Fruit fly (Drosophila melanogaster) whole organism, embryonic: ENCODE results near the gene ppk26.
A peak's percentile ranks its signal among the peaks of the same experiment; 100 is the strongest.

Experiments
- Atf3 ChIP-seq: fragments of 200-800 bp; sonication (Bioruptor generic); optimal IDR thresholded peaks from 3 replicates; lab custom pipeline; 2016; ENCODE audit warnings: missing biosample characterization, missing genetic modification characterization
- Awh ChIP-seq: fragments of 200-800 bp; sonication (Bioruptor generic); IDR thresholded peaks from 2 replicates; pipeline ENCODE4, ENCODE4 v1.3.6; 2022; ENCODE audit warnings: missing biosample characterization, missing genetic modification characterization
- Bteb2 ChIP-seq: fragments of 200-800 bp; sonication (Bioruptor generic); optimal IDR thresholded peaks from 2 replicates; lab custom pipeline; 2016; ENCODE audit warnings: missing biosample characterization, missing genetic modification characterization
- CG13894 ChIP-seq: fragments of 200-800 bp; sonication (Bioruptor generic); optimal IDR thresholded peaks from 3 replicates; lab custom pipeline; 2018; ENCODE audit warnings: missing biosample characterization, mild to moderate bottlenecking, missing genetic modification characterization, moderate library complexity
- CG14050 ChIP-seq: fragments of 200-800 bp; sonication (Bioruptor generic); IDR thresholded peaks from 3 replicates; pipeline ENCODE4 v1.3.6; 2022; ENCODE audit warnings: missing biosample characterization, missing genetic modification characterization
- CG15479 ChIP-seq: fragments of 200-800 bp; sonication (Bioruptor generic); optimal IDR thresholded peaks from 3 replicates; lab custom pipeline; 2019; ENCODE audit warnings: missing biosample characterization, mild to moderate bottlenecking, missing genetic modification characterization, moderate library complexity
- CG17186 ChIP-seq: fragments of 200-800 bp; sonication (Bioruptor generic); optimal IDR thresholded peaks from 3 replicates; lab custom pipeline; 2017; ENCODE audit warnings: missing biosample characterization, missing genetic modification reagents, missing genetic modification characterization
- CG2120 ChIP-seq: fragments of 200-800 bp; sonication (Bioruptor generic); optimal IDR thresholded peaks from 3 replicates; lab custom pipeline; 2016; ENCODE audit warnings: missing biosample characterization, missing genetic modification characterization
- CG2678 ChIP-seq: fragments of 200-800 bp; sonication (Bioruptor generic); optimal IDR thresholded peaks from 3 replicates; lab custom pipeline; 2019; ENCODE audit warnings: missing biosample characterization, mild to moderate bottlenecking, missing genetic modification characterization, moderate library complexity
- CG2889 ChIP-seq: fragments of 200-800 bp; sonication (Bioruptor generic); IDR thresholded peaks from 3 replicates; pipeline ENCODE4 v1.3.6; 2022; ENCODE audit warnings: missing biosample characterization, missing genetic modification characterization
- CG3838 ChIP-seq: fragments of 200-800 bp; sonication (Bioruptor generic); optimal IDR thresholded peaks from 3 replicates; lab custom pipeline; 2016; ENCODE audit warnings: missing biosample characterization, missing genetic modification characterization
- CG4360 ChIP-seq: fragments of 200-800 bp; sonication (Bioruptor generic); IDR thresholded peaks from 2 replicates; pipeline ENCODE4 v1.3.6; 2022; ENCODE audit warnings: missing biosample characterization, missing genetic modification characterization
- CG4617 ChIP-seq: fragments of 200-800 bp; sonication (Bioruptor generic); optimal IDR thresholded peaks from 3 replicates; lab custom pipeline; 2016; ENCODE audit warnings: missing biosample characterization, missing genetic modification characterization, borderline replicate concordance
- CG6654 ChIP-seq: fragments of 200-800 bp; sonication (Bioruptor generic); optimal IDR thresholded peaks from 2 replicates; lab custom pipeline; 2017; ENCODE audit warnings: missing biosample characterization, mild to moderate bottlenecking, missing genetic modification characterization
- CG7839 ChIP-seq: fragments of 200-800 bp; sonication (Bioruptor generic); optimal IDR thresholded peaks from 3 replicates; lab custom pipeline; 2018; ENCODE audit warnings: missing biosample characterization, mild to moderate bottlenecking, missing genetic modification characterization, moderate library complexity
- CG8290 ChIP-seq, 3 experiments: fragments of 200-800 bp; sonication (Bioruptor generic); optimal IDR thresholded peaks; 2 replicates each; lab custom pipeline; 2016 to 2019; ENCODE audit warnings: missing biosample characterization in 3 of 3, missing genetic modification characterization in 3 of 3, mild to moderate bottlenecking in 2 of 3, moderate library complexity in 1 of 3
- CG9817 ChIP-seq: fragments of 200-800 bp; sonication (Bioruptor generic); optimal IDR thresholded peaks from 2 replicates; lab custom pipeline; 2018; ENCODE audit warnings: missing biosample characterization, mild to moderate bottlenecking, missing genetic modification characterization, moderate library complexity
- CTCF ChIP-seq: fragments of 200-800 bp; sonication (Bioruptor generic); optimal IDR thresholded peaks from 2 replicates; lab custom pipeline; 2017; ENCODE audit warnings: missing biosample characterization, mild to moderate bottlenecking, missing genetic modification characterization, moderate library complexity
- D19B ChIP-seq: fragments of 200-800 bp; sonication (Bioruptor generic); optimal IDR thresholded peaks from 2 replicates; lab custom pipeline; 2017; ENCODE audit warnings: missing biosample characterization, mild to moderate bottlenecking, missing genetic modification characterization
- Deaf1 ChIP-seq: fragments of 200-800 bp; optimal IDR thresholded peaks from 3 replicates; lab custom pipeline; 2019; ENCODE audit warnings: missing biosample characterization, mild to moderate bottlenecking, missing genetic modification characterization, moderate library complexity
- Dfd ChIP-seq, 2 experiments: fragments of >200 bp; optimal IDR thresholded peaks; 2 replicates each; lab custom pipeline; 2017; ENCODE audit warnings: missing biosample characterization in 2 of 2, missing genetic modification characterization in 2 of 2
- Doc2 ChIP-seq: fragments of 200-800 bp; sonication (Bioruptor generic); IDR thresholded peaks from 2 replicates; pipeline ENCODE4 v1.3.6; 2022; ENCODE audit warnings: missing biosample characterization, missing genetic modification characterization
- H15 ChIP-seq: fragments of 200-800 bp; sonication (Bioruptor generic); IDR thresholded peaks from 3 replicates; pipeline ENCODE4 v1.3.6; 2022; ENCODE audit warnings: missing biosample characterization, missing genetic modification characterization
- Hr3 ChIP-seq: fragments of 200-800 bp; sonication (Bioruptor generic); optimal IDR thresholded peaks from 3 replicates; lab custom pipeline; 2016; ENCODE audit warnings: missing biosample characterization, missing genetic modification characterization
- MESR4 ChIP-seq: fragments of 200-800 bp; sonication (Bioruptor generic); optimal IDR thresholded peaks from 2 replicates; lab custom pipeline; 2018; ENCODE audit warnings: missing biosample characterization, mild to moderate bottlenecking, missing genetic modification characterization, moderate library complexity
- Mes4 ChIP-seq: fragments of 200-800 bp; sonication (Bioruptor generic); optimal IDR thresholded peaks from 2 replicates; lab custom pipeline; 2016; ENCODE audit warnings: missing biosample characterization, missing genetic modification characterization
- NFAT ChIP-seq: fragments of 200-800 bp; sonication (Bioruptor generic); IDR thresholded peaks from 2 replicates; pipeline ENCODE4 v1.3.6; 2022; ENCODE audit warnings: missing biosample characterization, missing genetic modification characterization
- PHDP ChIP-seq: fragments of 200-800 bp; sonication (Bioruptor generic); optimal IDR thresholded peaks from 3 replicates; lab custom pipeline; 2018; ENCODE audit warnings: missing biosample characterization, mild to moderate bottlenecking, missing genetic modification characterization, moderate library complexity
- Six4 ChIP-seq: fragments of 200-800 bp; sonication (Bioruptor generic); optimal IDR thresholded peaks from 2 replicates; lab custom pipeline; 2016; ENCODE audit warnings: missing biosample characterization, missing genetic modification characterization
- Sox100B ChIP-seq: fragments of 200-800 bp; sonication (Bioruptor generic); optimal IDR thresholded peaks from 3 replicates; lab custom pipeline; 2018; ENCODE audit warnings: missing biosample characterization, mild to moderate bottlenecking, missing genetic modification characterization
- Sry-δ ChIP-seq: fragments of 200-800 bp; sonication (Bioruptor generic); optimal IDR thresholded peaks from 2 replicates; lab custom pipeline; 2016; ENCODE audit warnings: missing biosample characterization, missing genetic modification characterization
- YL-1 ChIP-seq: fragments of 200-800 bp; sonication (Bioruptor generic); optimal IDR thresholded peaks from 3 replicates; lab custom pipeline; 2017; ENCODE audit warnings: missing biosample characterization, mild to moderate bottlenecking, missing genetic modification characterization
- aop ChIP-seq: fragments of 200-800 bp; sonication (Bioruptor generic); IDR thresholded peaks from 2 replicates; pipeline ENCODE4 v1.3.6; 2022; ENCODE audit warnings: missing biosample characterization, missing genetic modification characterization
- dan ChIP-seq: fragments of 200-800 bp; sonication (Bioruptor generic); IDR thresholded peaks from 2 replicates; pipeline ENCODE4 v1.3.6; 2022; ENCODE audit warnings: missing biosample characterization, missing genetic modification characterization
- danr ChIP-seq: fragments of 200-800 bp; sonication (Bioruptor generic); IDR thresholded peaks from 2 replicates; pipeline ENCODE4 v1.3.6; 2022; ENCODE audit warnings: missing biosample characterization, missing genetic modification characterization
- emc ChIP-seq: fragments of 200-800 bp; sonication (Bioruptor generic); optimal IDR thresholded peaks from 2 replicates; lab custom pipeline; 2016; ENCODE audit warnings: missing biosample characterization, missing genetic modification characterization
- eyg ChIP-seq: fragments of 200-800 bp; sonication (Bioruptor generic); optimal IDR thresholded peaks from 3 replicates; lab custom pipeline; 2016; ENCODE audit warnings: missing biosample characterization, missing genetic modification characterization
- fru ChIP-seq: fragments of >200 bp; optimal IDR thresholded peaks from 2 replicates; lab custom pipeline; 2017
- h ChIP-seq: fragments of >200 bp; optimal IDR thresholded peaks from 2 replicates; lab custom pipeline; 2017
- klu ChIP-seq: fragments of 200-800 bp; sonication (Bioruptor generic); IDR thresholded peaks from 2 replicates; pipeline ENCODE4 v1.3.6; 2022; ENCODE audit warnings: missing biosample characterization, missing genetic modification characterization
- lab ChIP-seq: fragments of 200-800 bp; sonication (Bioruptor generic); optimal IDR thresholded peaks from 3 replicates; lab custom pipeline; 2017; ENCODE audit warnings: missing biosample characterization, missing genetic modification characterization, mild to moderate bottlenecking, moderate library complexity, missing genetic modification reagents
- rib ChIP-seq: fragments of 200-800 bp; sonication (Bioruptor generic); IDR thresholded peaks from 2 replicates; pipeline ENCODE4 v1.3.6; 2022; ENCODE audit warnings: missing biosample characterization, missing genetic modification characterization
- row ChIP-seq: fragments of 200-800 bp; sonication (Bioruptor generic); IDR thresholded peaks from 3 replicates; pipeline ENCODE4 v1.3.6; 2022; ENCODE audit warnings: missing biosample characterization, missing genetic modification characterization
- sc ChIP-seq, 3 experiments: fragments of >200 bp in 2 of 3; fragments of 200-800 bp in 1 of 3; sonication (Bioruptor generic) in 1 of 3; optimal IDR thresholded peaks; 2 replicates in 2 of 3; 3 replicates in 1 of 3; lab custom pipeline; 2017; ENCODE audit warnings: mild to moderate bottlenecking in 1 of 3, missing biosample characterization in 1 of 3, missing genetic modification characterization in 1 of 3, missing genetic modification reagents in 1 of 3
- slbo ChIP-seq: fragments of 200-800 bp; sonication (Bioruptor generic); IDR thresholded peaks from 2 replicates; pipeline ENCODE4 v1.3.6; 2022; ENCODE audit warnings: missing biosample characterization, missing genetic modification characterization
- slou ChIP-seq: fragments of 200-800 bp; sonication (Bioruptor generic); optimal IDR thresholded peaks from 3 replicates; lab custom pipeline; 2016; ENCODE audit warnings: missing biosample characterization, missing genetic modification characterization
- twi ChIP-seq: fragments of 200-800 bp; optimal IDR thresholded peaks from 2 replicates; lab custom pipeline; 2019; ENCODE audit warnings: missing biosample characterization, mild to moderate bottlenecking, missing genetic modification characterization, moderate library complexity
- unc-4 ChIP-seq: fragments of 200-800 bp; sonication (Bioruptor generic); IDR thresholded peaks from 2 replicates; pipeline ENCODE4 v1.3.6; 2022; ENCODE audit warnings: missing biosample characterization, missing genetic modification characterization; ENCODE audit not compliant: partially characterized antibody
- vnd ChIP-seq: fragments of 200-800 bp; sonication (Bioruptor generic); IDR thresholded peaks from 3 replicates; pipeline ENCODE4 v1.3.6; 2022; ENCODE audit warnings: missing biosample characterization, missing genetic modification characterization; ENCODE audit not compliant: partially characterized antibody

ppk26 gene

DNA sequence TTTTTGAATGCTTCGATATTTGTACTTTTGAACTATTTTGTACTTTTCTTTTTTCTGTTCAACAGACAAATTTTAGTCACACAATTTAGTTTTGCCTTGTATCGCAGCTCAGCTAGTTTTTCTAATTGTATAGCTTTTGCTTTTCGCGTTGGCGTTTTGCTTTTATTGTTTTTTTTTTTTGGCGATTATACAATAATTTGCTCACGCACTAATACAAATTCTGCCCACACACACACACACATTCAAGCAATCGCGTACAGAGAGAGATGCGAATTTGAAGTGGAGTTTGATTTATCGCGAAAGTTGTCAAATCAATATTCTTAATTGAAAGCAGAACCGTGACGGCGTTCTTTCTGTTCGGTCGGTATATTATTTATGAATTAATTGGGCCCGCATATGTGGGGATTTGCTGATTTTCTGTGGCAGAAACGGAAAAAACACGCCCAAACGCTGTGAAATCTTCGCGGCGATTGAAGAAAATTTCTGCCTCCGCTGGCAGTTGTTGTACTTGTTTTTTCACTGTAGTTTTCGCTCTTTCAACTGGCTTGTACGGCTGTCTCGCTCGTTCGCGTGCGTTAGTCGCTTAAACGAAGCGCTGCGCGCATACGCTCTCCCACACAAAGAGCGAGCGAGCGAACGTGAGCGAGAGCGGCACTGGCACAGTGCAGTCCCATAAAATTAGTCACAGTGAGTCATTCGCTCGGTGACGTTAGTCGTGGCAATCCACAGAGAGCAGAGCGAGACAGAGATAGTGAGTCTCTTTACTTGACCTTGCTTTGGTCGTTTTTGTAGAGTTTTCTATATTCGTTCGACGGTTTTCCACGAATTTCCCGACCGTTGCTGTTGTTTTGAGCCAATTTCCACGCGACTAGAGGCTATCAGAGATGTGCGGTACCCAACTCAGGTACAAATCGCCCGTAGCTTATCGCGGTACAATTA is 21.0 kb upstream of the ppk26 start, which contains the start of gene Rac2 (continued):
- TF ChIP-seq Sox100B (GFP tag; lab: Kevin White, UChicago) (no peak), MESR4 (peak; percentile 14), twi (tag; lab: Kevin White, UChicago) (peak; percentile 14), CG6654 (GFP tag; lab: Kevin White, UChicago) (no peak), CG4360 (peak; percentile 14; the same call in 1 of the 2 replicates), CG9817 (tag; lab: Kevin White, UChicago) (no peak), H15 (no peak), lab (GFP tag; lab: Kevin White, UChicago) (peak; percentile 49), klu (GFP tag; lab: Robert Waterston, UW) (no peak), CG2678 (peak; percentile 24), CG15479 (GFP tag; lab: Kevin White, UChicago) (peak; percentile 34), unc-4 (GFP tag; lab: Robert Waterston, UW) (no peak; the same call in 1 of the 2 replicates), dan (GFP tag; lab: Robert Waterston, UW) (no peak), Dfd (GFP tag; optimal IDR thresholded peaks at IDR 0.05; lab: Kevin White, UChicago) (no peak), eyg (GFP tag; lab: Kevin White, UChicago) (no peak), CG2889 (0 out of 3 replicates have a peak, but pooled peaks have one; percentile 22), CG2120 (GFP tag; lab: Kevin White, UChicago) (peak; percentile 38), Atf3 (GFP tag; lab: Kevin White, UChicago) (peak; percentile 57), Hr3 (GFP tag; lab: Kevin White, UChicago) (no peak), Doc2 (GFP tag; lab: Robert Waterston, UW) (no peak), CG17186 (no peak), CG3838 (no peak), slou (GFP tag; lab: Kevin White, UChicago) (no peak), CG4617 (no peak), rib (GFP tag; lab: Robert Waterston, UW) (peak; percentile 64; the same call in 1 of the 2 replicates), Awh (GFP tag; lab: Robert Waterston, UW) (0 out of 2 replicates have a peak, but pooled peaks have one; percentile 47), Mes4 (GFP tag; lab: Kevin White, UChicago) (no peak), slbo (GFP tag; lab: Robert Waterston, UW) (0 out of 2 replicates have a peak, but pooled peaks have one; percentile 33), danr (GFP tag; lab: Robert Waterston, UW) (no peak), sc (optimal IDR thresholded peaks at IDR 0.05; lab: Kevin White, UChicago) (no peak), sc (GFP tag; optimal IDR thresholded peaks at IDR 0.05; lab: Kevin White, UChicago) (no peak), CG8290 (GFP tag; optimal IDR thresholded peaks at IDR 0.05; lab: Kevin White, UChicago) (no peak), CG8290 (tag; optimal IDR thresholded peaks at IDR 0.05; lab: Kevin White, UChicago) (peak; percentile 10 to 44), CTCF (GFP tag; lab: Kevin White, UChicago) (no peak), fru (lab: Kevin White, UChicago) (no peak), aop (GFP tag; lab: Robert Waterston, UW) (no peak), CG13894 (no peak), vnd (no peak), Six4 (GFP tag; lab: Kevin White, UChicago) (no peak), CG7839 (peak; percentile 31), Deaf1 (peak; percentile 79), PHDP (tag; lab: Kevin White, UChicago) (peak; percentile 23), emc (GFP tag; lab: Kevin White, UChicago) (no peak), Bteb2 (peak; percentile 36), Sry-δ (no peak), NFAT (GFP tag; lab: Robert Waterston, UW) (no peak), row (GFP tag; lab: Robert Waterston, UW) (peak; percentile 67), CG14050 (no peak), h (lab: Kevin White, UChicago) (no peak), YL-1 (GFP tag; lab: Kevin White, UChicago) (peak; percentile 60), D19B (no peak)
